Fruit fly (Drosophila melanogaster) whole organism, wandering third instar larva: ENCODE results near the gene CG15431.

ENCODE experiments used
- Abd-B ChIP-seq: fragments of >200 bp; optimal IDR thresholded peaks from 2 replicates; lab custom pipeline; 2017; ENCODE audit warnings: missing biosample characterization, missing genetic modification characterization
- CrebA ChIP-seq: fragments of 200-800 bp; sonication (Bioruptor generic); optimal IDR thresholded peaks from 2 replicates; lab custom pipeline; 2016; ENCODE audit warnings: missing biosample characterization, mild to moderate bottlenecking, missing genetic modification characterization, borderline replicate concordance
- Dfd ChIP-seq: fragments of >200 bp; optimal IDR thresholded peaks from 2 replicates; lab custom pipeline; 2017; ENCODE audit warnings: missing biosample characterization, missing genetic modification characterization
- Dif ChIP-seq: fragments of 200-275, 200-300 bp; sonication (Bioruptor generic); optimal IDR thresholded peaks from 2 replicates; lab custom pipeline; 2018; ENCODE audit warnings: missing biosample characterization, missing genetic modification characterization; ENCODE audit not compliant: partially characterized antibody
- GATAd ChIP-seq: sonication (Bioruptor generic); optimal IDR thresholded peaks from 2 replicates; lab custom pipeline; 2016; ENCODE audit warnings: missing biosample characterization, missing genetic modification characterization
- HLH106 ChIP-seq: fragments of 200-800 bp; optimal IDR thresholded peaks from 3 replicates; lab custom pipeline; 2019; ENCODE audit warnings: missing biosample characterization, mild to moderate bottlenecking, missing genetic modification characterization, moderate library complexity
- Hnf4 ChIP-seq: fragments of 200-800 bp; sonication (Bioruptor generic); optimal IDR thresholded peaks from 2 replicates; lab custom pipeline; 2016; ENCODE audit warnings: missing biosample characterization, mild to moderate bottlenecking, missing genetic modification characterization
- Hr78 ChIP-seq: fragments of >200 bp; optimal IDR thresholded peaks from 2 replicates; lab custom pipeline; 2017; ENCODE audit warnings: missing biosample characterization, missing genetic modification characterization
- Hr83 ChIP-seq: fragments of 200-300 bp; sonication (Bioruptor generic); optimal IDR thresholded peaks from 2 replicates; lab custom pipeline; 2016; ENCODE audit warnings: missing biosample characterization, mild to moderate bottlenecking, missing genetic modification characterization, moderate library complexity; ENCODE audit not compliant: poor library complexity, severe bottlenecking
- Jra ChIP-seq: sonication (Bioruptor generic); optimal IDR thresholded peaks from 2 replicates; lab custom pipeline; 2016; ENCODE audit warnings: missing biosample characterization, missing genetic modification characterization
- Myc ChIP-seq: fragments of >200 bp; optimal IDR thresholded peaks from 2 replicates; lab custom pipeline; 2017
- OdsH ChIP-seq: fragments of 200-800 bp; sonication (Bioruptor generic); optimal IDR thresholded peaks from 2 replicates; lab custom pipeline; 2016; ENCODE audit warnings: missing biosample characterization, mild to moderate bottlenecking, missing genetic modification characterization
- Rel ChIP-seq, 2 experiments: fragments of 200-800 bp; sonication (Bioruptor generic) in 1 of 2; optimal IDR thresholded peaks; 2 replicates in 1 of 2; 3 replicates in 1 of 2; lab custom pipeline; 2016 to 2019; ENCODE audit warnings: mild to moderate bottlenecking in 2 of 2, missing biosample characterization in 2 of 2, missing genetic modification characterization in 2 of 2, moderate library complexity in 1 of 2
- Vsx2 ChIP-seq: fragments of 200-300, 225-300 bp; sonication (Bioruptor generic); optimal IDR thresholded peaks from 2 replicates; lab custom pipeline; 2018; ENCODE audit warnings: missing biosample characterization, missing genetic modification characterization; ENCODE audit not compliant: partially characterized antibody
- br ChIP-seq: fragments of 200-800 bp; sonication (Bioruptor generic); optimal IDR thresholded peaks from 2 replicates; lab custom pipeline; 2016; ENCODE audit warnings: missing biosample characterization, missing genetic modification characterization
- brk ChIP-seq: fragments of 200-800 bp; sonication (Bioruptor generic); optimal IDR thresholded peaks from 2 replicates; lab custom pipeline; 2016; ENCODE audit warnings: missing biosample characterization, mild to moderate bottlenecking, missing genetic modification characterization
- dl ChIP-seq, 2 experiments: fragments of 175-275, 200-275 bp in 1 of 2; fragments of 200-275 bp in 1 of 2; sonication (Bioruptor generic); optimal IDR thresholded peaks; lab custom pipeline; 2018; ENCODE audit warnings: mild to moderate bottlenecking in 2 of 2, missing biosample characterization in 2 of 2, missing genetic modification characterization in 2 of 2, moderate library complexity in 2 of 2; ENCODE audit not compliant: partially characterized antibody in 2 of 2, insufficient read depth in 1 of 2
- fru ChIP-seq: fragments of 200-800 bp; sonication (Bioruptor generic); optimal IDR thresholded peaks from 3 replicates; lab custom pipeline; 2016; ENCODE audit warnings: missing biosample characterization, mild to moderate bottlenecking, missing genetic modification characterization
- h ChIP-seq: fragments of 200-800 bp; sonication (Bioruptor generic); optimal IDR thresholded peaks from 3 replicates; lab custom pipeline; 2016; ENCODE audit warnings: missing biosample characterization, mild to moderate bottlenecking, missing genetic modification characterization
- jim ChIP-seq: fragments of 175-275, 200-325 bp; sonication (Bioruptor generic); optimal IDR thresholded peaks from 2 replicates; lab custom pipeline; 2016; ENCODE audit warnings: missing biosample characterization, mild to moderate bottlenecking, missing genetic modification characterization
- pan ChIP-seq: fragments of >200 bp; optimal IDR thresholded peaks from 2 replicates; lab custom pipeline; 2017
- sage ChIP-seq: fragments of 200-800 bp; sonication (Bioruptor generic); optimal IDR thresholded peaks from 2 replicates; lab custom pipeline; 2016; ENCODE audit warnings: missing biosample characterization, mild to moderate bottlenecking, missing genetic modification characterization
- tai ChIP-seq: sonication (Bioruptor generic); optimal IDR thresholded peaks from 2 replicates; lab custom pipeline; 2016; ENCODE audit warnings: missing biosample characterization, missing genetic modification characterization
- usp ChIP-seq: fragments of >200 bp; optimal IDR thresholded peaks from 2 replicates; lab custom pipeline; 2017; ENCODE audit warnings: missing biosample characterization, missing genetic modification characterization
- woc ChIP-seq: sonication (Bioruptor generic); optimal IDR thresholded peaks from 2 replicates; lab custom pipeline; 2016; ENCODE audit warnings: missing biosample characterization, mild to moderate bottlenecking, missing genetic modification characterization

CG15431 gene

dm6 chr2L:4393842-4394421 is 47.1 kb downstream of the CG15431 start, which contains the start of gene CG3652 (continued):
- no peak for TF ChIP-seq dl (GFP tag; optimal IDR thresholded peaks at IDR 0.05; lab: Kevin White, UChicago; ENCODE audit: insufficient read depth in 1 of 2, partially characterized antibody in 2 of 2)

DNA sequence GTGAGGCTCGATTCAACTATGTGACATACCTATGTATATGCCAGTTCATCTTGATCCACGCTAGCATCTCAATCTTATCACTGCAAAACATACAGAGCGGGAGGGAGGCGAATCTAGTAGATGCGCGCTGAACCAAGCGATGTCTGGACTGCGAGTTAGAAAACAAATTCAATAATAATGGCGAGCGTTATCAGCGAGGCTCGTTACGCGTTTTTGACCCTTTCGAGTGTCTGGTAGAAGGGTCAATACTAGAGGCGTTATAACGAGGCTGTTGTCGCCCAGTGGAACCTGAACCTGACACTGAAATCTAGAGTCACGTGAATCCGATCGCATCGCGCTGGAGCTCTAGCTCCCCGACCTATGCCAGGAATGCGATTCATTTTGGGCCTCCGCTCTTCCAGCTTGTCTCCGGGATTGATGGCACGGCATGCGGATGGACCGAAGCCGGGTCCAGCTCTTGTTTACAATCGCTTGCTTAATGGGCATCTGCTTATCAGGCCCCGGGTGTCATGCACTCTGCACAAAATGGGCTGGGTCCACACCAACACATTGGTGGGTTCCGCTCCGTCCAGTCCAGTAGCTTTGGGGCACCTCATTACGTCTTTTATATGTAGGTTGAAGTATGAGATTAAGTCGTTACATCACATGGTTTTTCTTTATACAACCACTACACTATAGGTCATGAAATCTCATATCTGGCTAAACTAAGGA is 51.5 kb downstream of the CG15431 start:
- TF ChIP-seq Hr78 (no peak), dl (GFP tag; optimal IDR thresholded peaks at IDR 0.05; lab: Kevin White, UChicago; ENCODE audit: insufficient read depth in 1 of 2, partially characterized antibody in 2 of 2) (no peak), usp (GFP tag; lab: Kevin White, UChicago) (no peak), tai (GFP tag; lab: Kevin White, UChicago) (no peak), Dfd (GFP tag; lab: Kevin White, UChicago) (no peak), br (GFP tag; lab: Kevin White, UChicago) (no peak), Abd-B (GFP tag; lab: Kevin White, UChicago) (no peak), pan (lab: Kevin White, UChicago) (no peak)

dm6 chr2L:4388027-4388426 is 53.1 kb downstream of the CG15431 start, which contains the start of gene Tps1:
Gene Tps1, plus strand, starts transcription at chr2L:4388327.
- TF ChIP-seq CrebA (GFP tag; lab: Kevin White, UChicago) = no peak
- TF ChIP-seq jim (GFP tag; lab: Kevin White, UChicago) = no peak
- TF ChIP-seq Hnf4 (GFP tag; lab: Kevin White, UChicago) = no peak
- TF ChIP-seq OdsH (GFP tag; lab: Kevin White, UChicago) = no peak
- no peak for TF ChIP-seq brk (GFP tag; lab: Kevin White, UChicago)
- TF ChIP-seq Rel (GFP tag; optimal IDR thresholded peaks at IDR 0.05; lab: Kevin White, UChicago) = no peak
- TF ChIP-seq Rel (tag; optimal IDR thresholded peaks at IDR 0.05; lab: Kevin White, UChicago) = no peak
- TF ChIP-seq Hr78 = no peak
- no peak for TF ChIP-seq HLH106 (tag; lab: Kevin White, UChicago)
- TF ChIP-seq Dif (GFP tag; lab: Kevin White, UChicago) = no peak
- TF ChIP-seq tai (GFP tag; lab: Kevin White, UChicago) = no peak
- TF ChIP-seq Jra (GFP tag; lab: Kevin White, UChicago) = no peak
- TF ChIP-seq Myc = no peak
- TF ChIP-seq usp (GFP tag; lab: Kevin White, UChicago) = no peak
- no peak for TF ChIP-seq woc (GFP tag; lab: Kevin White, UChicago)
- TF ChIP-seq Dfd (GFP tag; lab: Kevin White, UChicago) = no peak
- no peak for TF ChIP-seq h (GFP tag; lab: Kevin White, UChicago)
- TF ChIP-seq GATAd (GFP tag; lab: Kevin White, UChicago) = no peak
- no peak for TF ChIP-seq Hr83 (GFP tag; lab: Kevin White, UChicago)
- no peak for TF ChIP-seq fru (GFP tag; lab: Kevin White, UChicago)
- TF ChIP-seq dl (GFP tag; optimal IDR thresholded peaks at IDR 0.05; lab: Kevin White, UChicago; ENCODE audit: insufficient read depth in 1 of 2, partially characterized antibody in 2 of 2) = no peak

dm6 chr2L:4386926-4387550 is 54.0 kb downstream of the CG15431 start, which contains the start of gene Psf2:
Gene Psf2, minus strand, starts transcription at chr2L:4387356.
- TF ChIP-seq Dif (GFP tag; lab: Kevin White, UChicago) (no peak), Rel (GFP tag; optimal IDR thresholded peaks at IDR 0.05; lab: Kevin White, UChicago) (no peak), Rel (tag; optimal IDR thresholded peaks at IDR 0.05; lab: Kevin White, UChicago) (peak; percentile 62), sage (no peak), Abd-B (GFP tag; lab: Kevin White, UChicago) (no peak), Vsx2 (GFP tag; lab: Kevin White, UChicago) (no peak), Hr83 (GFP tag; lab: Kevin White, UChicago) (peak; percentile 5)
